Fruit fly (Drosophila melanogaster) whole organism, embryonic: Measurements from ENCODE around the gene Cep97.
A peak's percentile ranks its signal among the peaks of the same experiment; 100 is the strongest.

Source experiments
- B-H2 ChIP-seq: fragments of 200-800 bp; sonication (Bioruptor generic); optimal IDR thresholded peaks from 2 replicates; lab custom pipeline; 2018; ENCODE audit warnings: missing biosample characterization, mild to moderate bottlenecking, missing genetic modification characterization
- BEAF-32 ChIP-seq: fragments of 200-800 bp; sonication (Bioruptor generic); optimal IDR thresholded peaks from 3 replicates; lab custom pipeline; 2017; ENCODE audit warnings: missing biosample characterization, missing genetic modification characterization, mild to moderate bottlenecking, moderate library complexity, missing genetic modification reagents
- CG10209 ChIP-seq: fragments of 200-800 bp; sonication (Bioruptor generic); optimal IDR thresholded peaks from 3 replicates; lab custom pipeline; 2017; ENCODE audit warnings: missing biosample characterization, mild to moderate bottlenecking, missing genetic modification characterization, missing genetic modification reagents
- CG10431 ChIP-seq: fragments of 200-800 bp; sonication (Bioruptor generic); optimal IDR thresholded peaks from 3 replicates; lab custom pipeline; 2018; ENCODE audit warnings: missing biosample characterization, mild to moderate bottlenecking, missing genetic modification characterization
- CG12219 ChIP-seq: fragments of 200-800 bp; sonication (Bioruptor generic); optimal IDR thresholded peaks from 3 replicates; lab custom pipeline; 2018; ENCODE audit warnings: missing biosample characterization, mild to moderate bottlenecking, missing genetic modification characterization
- CG1233 ChIP-seq: fragments of 200-800 bp; sonication (Bioruptor generic); optimal IDR thresholded peaks from 4 replicates; lab custom pipeline; 2018; ENCODE audit warnings: missing biosample characterization, mild to moderate bottlenecking, missing genetic modification characterization
- CG13424 ChIP-seq: fragments of 200-800 bp; sonication (Bioruptor generic); optimal IDR thresholded peaks from 2 replicates; lab custom pipeline; 2019; ENCODE audit warnings: missing biosample characterization, mild to moderate bottlenecking, missing genetic modification characterization, moderate library complexity
- CG15479 ChIP-seq: fragments of 200-800 bp; sonication (Bioruptor generic); optimal IDR thresholded peaks from 3 replicates; lab custom pipeline; 2019; ENCODE audit warnings: missing biosample characterization, mild to moderate bottlenecking, missing genetic modification characterization, moderate library complexity
- CG15514 ChIP-seq: fragments of 200-800 bp; sonication (Bioruptor generic); optimal IDR thresholded peaks from 3 replicates; lab custom pipeline; 2017; ENCODE audit warnings: missing biosample characterization, missing genetic modification characterization, mild to moderate bottlenecking, moderate library complexity, missing genetic modification reagents
- CG17186 ChIP-seq: fragments of 200-800 bp; sonication (Bioruptor generic); optimal IDR thresholded peaks from 3 replicates; lab custom pipeline; 2017; ENCODE audit warnings: missing biosample characterization, missing genetic modification reagents, missing genetic modification characterization
- CG17361 ChIP-seq: fragments of 200-800 bp; sonication (Bioruptor generic); IDR thresholded peaks from 3 replicates; pipeline ENCODE4 v1.3.6; 2022; ENCODE audit warnings: missing biosample characterization, missing genetic modification characterization
- CG1792 ChIP-seq: fragments of 200-800 bp; sonication (Bioruptor generic); optimal IDR thresholded peaks from 2 replicates; lab custom pipeline; 2016; ENCODE audit warnings: missing biosample characterization, missing genetic modification characterization
- CG1832 ChIP-seq: fragments of 200-800 bp; sonication (Bioruptor generic); optimal IDR thresholded peaks from 2 replicates; lab custom pipeline; 2017; ENCODE audit warnings: missing biosample characterization, mild to moderate bottlenecking, missing genetic modification characterization, inconsistent platforms
- CG18619 ChIP-seq: fragments of 200-800 bp; sonication (Bioruptor generic); optimal IDR thresholded peaks from 3 replicates; lab custom pipeline; 2017; ENCODE audit warnings: missing biosample characterization, mild to moderate bottlenecking, missing genetic modification characterization
- CG2129 ChIP-seq: fragments of 200-800 bp; sonication (Bioruptor generic); IDR thresholded peaks from 2 replicates; pipeline ENCODE4 v1.3.6; 2022; ENCODE audit warnings: missing biosample characterization, missing genetic modification characterization; ENCODE audit not compliant: partially characterized antibody
- CG30403 ChIP-seq: fragments of 200-800 bp; sonication (Bioruptor generic); optimal IDR thresholded peaks from 3 replicates; lab custom pipeline; 2016; ENCODE audit warnings: missing biosample characterization, missing genetic modification characterization
- CG31365 ChIP-seq: fragments of 200-800 bp; sonication (Bioruptor generic); optimal IDR thresholded peaks from 2 replicates; lab custom pipeline; 2018; ENCODE audit warnings: missing biosample characterization, mild to moderate bottlenecking, missing genetic modification characterization
- CG3163 ChIP-seq: fragments of 200-800 bp; sonication (Bioruptor generic); optimal IDR thresholded peaks from 3 replicates; lab custom pipeline; 2016; ENCODE audit warnings: missing biosample characterization, missing genetic modification characterization
- CG32532 ChIP-seq: fragments of 200-800 bp; sonication (Bioruptor generic); IDR thresholded peaks from 2 replicates; pipeline ENCODE4 v1.3.6; 2022; ENCODE audit warnings: missing biosample characterization, missing genetic modification characterization
- CG32767 ChIP-seq: fragments of 200-800 bp; sonication (Bioruptor generic); IDR thresholded peaks from 2 replicates; pipeline ENCODE4 v1.3.6; 2022; ENCODE audit warnings: missing biosample characterization, missing genetic modification characterization
- CG33213 ChIP-seq: fragments of 200-800 bp; sonication (Bioruptor generic); optimal IDR thresholded peaks from 3 replicates; lab custom pipeline; 2016; ENCODE audit warnings: missing biosample characterization, missing genetic modification characterization
- CG7987 ChIP-seq: fragments of 200-800 bp; sonication (Bioruptor generic); optimal IDR thresholded peaks from 2 replicates; lab custom pipeline; 2018; ENCODE audit warnings: missing biosample characterization, mild to moderate bottlenecking, missing genetic modification characterization, moderate library complexity
- CG8478 ChIP-seq: fragments of >200 bp; optimal IDR thresholded peaks from 2 replicates; lab custom pipeline; 2018
- Dref ChIP-seq: fragments of 200-800 bp; sonication (Bioruptor generic); IDR thresholded peaks from 2 replicates; pipeline ENCODE4 v1.3.6; 2022; ENCODE audit warnings: missing biosample characterization, missing genetic modification characterization
- Fer2 ChIP-seq: fragments of 200-800 bp; sonication (Bioruptor generic); optimal IDR thresholded peaks from 2 replicates; lab custom pipeline; 2018; ENCODE audit warnings: missing biosample characterization, mild to moderate bottlenecking, missing genetic modification characterization, moderate library complexity
- Gsc ChIP-seq: fragments of 200-800 bp; sonication (Bioruptor generic); IDR thresholded peaks from 2 replicates; pipeline ENCODE4 v1.3.6; 2022; ENCODE audit warnings: missing biosample characterization, missing genetic modification characterization
- Hand ChIP-seq: fragments of 200-800 bp; sonication (Bioruptor generic); optimal IDR thresholded peaks from 2 replicates; lab custom pipeline; 2017; ENCODE audit warnings: mild to moderate bottlenecking, missing biosample characterization, missing genetic modification reagents, missing genetic modification characterization
- HmgZ ChIP-seq: fragments of 200-800 bp; sonication (Bioruptor generic); optimal IDR thresholded peaks from 2 replicates; lab custom pipeline; 2018; ENCODE audit warnings: missing biosample characterization, mild to moderate bottlenecking, missing genetic modification characterization
- Hmx ChIP-seq: fragments of 200-800 bp; sonication (Bioruptor generic); optimal IDR thresholded peaks from 2 replicates; lab custom pipeline; 2016; ENCODE audit warnings: missing biosample characterization, missing genetic modification characterization
- Hr3 ChIP-seq: fragments of 200-800 bp; sonication (Bioruptor generic); optimal IDR thresholded peaks from 3 replicates; lab custom pipeline; 2016; ENCODE audit warnings: missing biosample characterization, missing genetic modification characterization
- Rfx ChIP-seq: fragments of 200-800 bp; sonication (Bioruptor generic); IDR thresholded peaks from 2 replicates; pipeline ENCODE4 v1.3.6; 2022; ENCODE audit warnings: missing biosample characterization, missing genetic modification characterization
- Sry-β ChIP-seq: fragments of 200-800 bp; sonication (Bioruptor generic); optimal IDR thresholded peaks from 2 replicates; lab custom pipeline; 2018; ENCODE audit warnings: missing biosample characterization, mild to moderate bottlenecking, missing genetic modification characterization, moderate library complexity
- ap ChIP-seq: fragments of 200-800 bp; sonication (Bioruptor generic); IDR thresholded peaks from 2 replicates; pipeline ENCODE4 v1.3.6; 2022; ENCODE audit warnings: missing biosample characterization, missing genetic modification characterization
- bigmax ChIP-seq: fragments of 200-800 bp; sonication (Bioruptor generic); optimal IDR thresholded peaks from 2 replicates; lab custom pipeline; 2018; ENCODE audit warnings: missing biosample characterization, mild to moderate bottlenecking, missing genetic modification characterization
- crc ChIP-seq: fragments of 200-800 bp; sonication (Bioruptor generic); optimal IDR thresholded peaks from 2 replicates; lab custom pipeline; 2016; ENCODE audit warnings: missing biosample characterization, missing genetic modification characterization
- crp ChIP-seq, 2 experiments: fragments of 200-800 bp; sonication (Bioruptor generic); optimal IDR thresholded peaks; 2 replicates in 1 of 2; 3 replicates in 1 of 2; lab custom pipeline; 2017; ENCODE audit warnings: missing biosample characterization in 2 of 2, missing genetic modification characterization in 2 of 2, mild to moderate bottlenecking in 1 of 2, moderate library complexity in 1 of 2
- fd96Cb ChIP-seq: fragments of 200-800 bp; sonication (Bioruptor generic); optimal IDR thresholded peaks from 2 replicates; lab custom pipeline; 2018; ENCODE audit warnings: missing biosample characterization, mild to moderate bottlenecking, missing genetic modification characterization, moderate library complexity
- gcm2 ChIP-seq: fragments of 200-800 bp; sonication (Bioruptor generic); optimal IDR thresholded peaks from 2 replicates; lab custom pipeline; 2016; ENCODE audit warnings: missing biosample characterization, missing genetic modification characterization
- grau ChIP-seq: fragments of 200-800 bp; optimal IDR thresholded peaks from 3 replicates; lab custom pipeline; 2019; ENCODE audit warnings: missing biosample characterization, mild to moderate bottlenecking, missing genetic modification characterization, moderate library complexity
- her ChIP-seq: fragments of 200-800 bp; sonication (Bioruptor generic); optimal IDR thresholded peaks from 2 replicates; lab custom pipeline; 2016; ENCODE audit warnings: missing biosample characterization, missing genetic modification characterization
- knrl ChIP-seq: fragments of 200-800 bp; sonication (Bioruptor generic); IDR thresholded peaks from 3 replicates; pipeline ENCODE4 v1.3.6; 2022; ENCODE audit warnings: missing biosample characterization, missing genetic modification characterization; ENCODE audit not compliant: partially characterized antibody
- lmd ChIP-seq: fragments of 200-800 bp; sonication (Bioruptor generic); IDR thresholded peaks from 2 replicates; pipeline ENCODE4 v1.3.6; 2022; ENCODE audit warnings: missing biosample characterization, missing genetic modification characterization
- odd ChIP-seq: fragments of 200-800 bp; sonication (Bioruptor generic); optimal IDR thresholded peaks from 2 replicates; lab custom pipeline; 2017; ENCODE audit warnings: missing biosample characterization, mild to moderate bottlenecking, missing genetic modification characterization
- prd ChIP-seq, 3 experiments: fragments of >200 bp in 2 of 3; fragments of 200-800 bp in 1 of 3; sonication (Bioruptor generic) in 1 of 3; optimal IDR thresholded peaks in 2 of 3; IDR thresholded peaks in 1 of 3; 2 replicates in 2 of 3; 3 replicates in 1 of 3; pipeline versions ENCODE4 v1.3.6 to Lab custom; 2017 to 2022; ENCODE audit warnings: missing biosample characterization in 1 of 3, missing genetic modification characterization in 1 of 3
- ranshi ChIP-seq: fragments of 200-800 bp; sonication (Bioruptor generic); IDR thresholded peaks from 2 replicates; pipeline ENCODE4 v1.3.6; 2022; ENCODE audit warnings: missing biosample characterization, missing genetic modification characterization
- run ChIP-seq: fragments of 200-800 bp; sonication (Bioruptor generic); optimal IDR thresholded peaks from 3 replicates; lab custom pipeline; 2018; ENCODE audit warnings: missing biosample characterization, mild to moderate bottlenecking, missing genetic modification characterization
- sc ChIP-seq, 3 experiments: fragments of >200 bp in 2 of 3; fragments of 200-800 bp in 1 of 3; sonication (Bioruptor generic) in 1 of 3; optimal IDR thresholded peaks; 2 replicates in 2 of 3; 3 replicates in 1 of 3; lab custom pipeline; 2017; ENCODE audit warnings: mild to moderate bottlenecking in 1 of 3, missing biosample characterization in 1 of 3, missing genetic modification characterization in 1 of 3, missing genetic modification reagents in 1 of 3
- sens-2 ChIP-seq: fragments of 200-800 bp; sonication (Bioruptor generic); IDR thresholded peaks from 2 replicates; pipeline ENCODE4 v1.3.6; 2022; ENCODE audit warnings: missing biosample characterization, missing genetic modification characterization
- tx ChIP-seq: fragments of 200-800 bp; sonication (Bioruptor generic); optimal IDR thresholded peaks from 2 replicates; lab custom pipeline; 2016; ENCODE audit warnings: missing biosample characterization, missing genetic modification characterization
- wek ChIP-seq: fragments of 200-800 bp; sonication (Bioruptor generic); optimal IDR thresholded peaks from 3 replicates; lab custom pipeline; 2018; ENCODE audit warnings: missing biosample characterization, mild to moderate bottlenecking, missing genetic modification characterization, moderate library complexity

Cep97 gene

dm6 chr2L:3882172-3882571 is 14.7 kb downstream of the Cep97 start (continued):
- TF ChIP-seq CG1233: no peak
- TF ChIP-seq CG1792: no peak
- no peak for TF ChIP-seq CG15479 (GFP tag; lab: Kevin White, UChicago)
- peak; percentile 46; the same call in 1 of the 2 replicates for TF ChIP-seq CG32532 (GFP tag; lab: Robert Waterston, UW)
- no peak for TF ChIP-seq CG7987 (GFP tag; lab: Kevin White, UChicago)
- no peak for TF ChIP-seq run
- no peak for TF ChIP-seq Sry-β (GFP tag; lab: Kevin White, UChicago)
- TF ChIP-seq CG3163 (GFP tag; lab: Kevin White, UChicago): no peak
- TF ChIP-seq CG1832: no peak
- no peak for TF ChIP-seq gcm2 (GFP tag; lab: Kevin White, UChicago)
- TF ChIP-seq her (GFP tag; lab: Kevin White, UChicago): no peak
- TF ChIP-seq ranshi: peak; percentile 37; the same call in 1 of the 2 replicates
- no peak for TF ChIP-seq HmgZ (tag; lab: Kevin White, UChicago)
- no peak for TF ChIP-seq bigmax (GFP tag; lab: Kevin White, UChicago)
- no peak for TF ChIP-seq odd (GFP tag; lab: Kevin White, UChicago)
- no peak for TF ChIP-seq CG32767 (GFP tag; lab: Robert Waterston, UW)
- TF ChIP-seq Hr3 (GFP tag; lab: Kevin White, UChicago): no peak
- 0 out of 2 replicates have a peak, but pooled peaks have one; percentile 28 for TF ChIP-seq ap (GFP tag; lab: Robert Waterston, UW)
- TF ChIP-seq knrl: no peak
- peak; percentile 30 for TF ChIP-seq CG10209 (GFP tag; lab: Kevin White, UChicago)
- no peak for TF ChIP-seq sc (optimal IDR thresholded peaks at IDR 0.05; lab: Kevin White, UChicago)
- no peak for TF ChIP-seq sc (GFP tag; optimal IDR thresholded peaks at IDR 0.05; lab: Kevin White, UChicago)
- TF ChIP-seq crc (GFP tag; lab: Kevin White, UChicago): no peak
- TF ChIP-seq Gsc (GFP tag; lab: Robert Waterston, UW): no peak
- no peak for TF ChIP-seq sens-2 (GFP tag; lab: Robert Waterston, UW)
- peak; percentile 6 for TF ChIP-seq CG13424 (tag; lab: Kevin White, UChicago)
- no peak for TF ChIP-seq B-H2 (GFP tag; lab: Kevin White, UChicago)
- peak; percentile 35; the same call in 1 of the 2 replicates for TF ChIP-seq Rfx (GFP tag; lab: Robert Waterston, UW)
- TF ChIP-seq crp (GFP tag; optimal IDR thresholded peaks at IDR 0.05; lab: Kevin White, UChicago): no peak
- TF ChIP-seq CG8478: no peak
- no peak for TF ChIP-seq CG10431 (GFP tag; lab: Kevin White, UChicago)
- TF ChIP-seq Fer2 (tag; lab: Kevin White, UChicago): no peak
- TF ChIP-seq CG17361 (GFP tag; lab: Robert Waterston, UW): 0 out of 3 replicates have a peak, but pooled peaks have one; percentile 25
- peak; percentile 54; the same call in 1 of the 2 replicates for TF ChIP-seq lmd
- TF ChIP-seq CG2129 (GFP tag; lab: Robert Waterston, UW): no peak
- peak; percentile 22 for TF ChIP-seq CG15514
- no peak for TF ChIP-seq CG12219 (GFP tag; lab: Kevin White, UChicago)
- no peak for TF ChIP-seq Dref (GFP tag; lab: Robert Waterston, UW)
- no peak for TF ChIP-seq prd (optimal IDR thresholded peaks at IDR 0.05; lab: Kevin White, UChicago)
- peak; percentile 57 for TF ChIP-seq prd (GFP tag; IDR thresholded peaks at IDR 0.05; lab: Robert Waterston, UW)
- TF ChIP-seq fd96Cb (tag; lab: Kevin White, UChicago): no peak
- no peak for TF ChIP-seq CG31365 (tag; lab: Kevin White, UChicago)
- peak; percentile 37 for TF ChIP-seq grau (tag; lab: Kevin White, UChicago)
- no peak for TF ChIP-seq tx (GFP tag; lab: Kevin White, UChicago)
- no peak for TF ChIP-seq CG18619
- no peak for TF ChIP-seq BEAF-32 (GFP tag; lab: Kevin White, UChicago)
- TF ChIP-seq CG33213 (GFP tag; lab: Kevin White, UChicago): no peak
- no peak for TF ChIP-seq Hand (GFP tag; lab: Kevin White, UChicago)
- no peak for TF ChIP-seq wek (GFP tag; lab: Kevin White, UChicago)
- no peak for TF ChIP-seq CG17186 (GFP tag; lab: Kevin White, UChicago)
- TF ChIP-seq CG30403 (GFP tag; lab: Kevin White, UChicago): peak; percentile 49
- no peak for TF ChIP-seq Hmx (GFP tag; lab: Kevin White, UChicago)
